Fruit fly (Drosophila melanogaster): ENCODE measurements around the gene CG33702.

DNA sequence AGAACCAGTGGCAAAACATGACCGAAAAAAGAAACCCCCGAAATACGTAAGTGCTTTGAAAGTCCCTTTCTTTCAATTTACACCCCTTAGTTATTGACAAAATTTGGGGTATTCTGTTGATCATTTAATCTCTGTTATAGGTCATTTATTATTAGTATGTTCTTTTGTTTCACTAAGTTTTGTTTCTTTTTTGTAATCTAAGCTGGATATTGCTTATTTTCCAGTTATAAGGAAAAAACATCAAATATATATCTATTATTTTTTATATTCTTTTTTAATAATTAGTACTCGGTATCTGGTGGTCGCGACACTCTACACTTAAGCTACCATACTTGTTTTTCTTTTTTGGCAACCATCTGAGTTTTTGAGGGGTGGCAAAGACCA is 4.6 kb downstream of the CG33702 start:
- TF ChIP-seq CG1620 (GFP tag; optimal IDR thresholded peaks at IDR 0.05) (no peak), toe (GFP tag; optimal IDR thresholded peaks at IDR 0.05) (no peak), kay (GFP tag; ENCODE audit: borderline replicate concordance) (no peak), cnc (optimal IDR thresholded peaks at IDR 0.05) (no peak), pad (GFP tag; optimal IDR thresholded peaks at IDR 0.05) (no peak), CG33017 (tag; optimal IDR thresholded peaks at IDR 0.05) (no peak), Hr96 (GFP tag; optimal IDR thresholded peaks at IDR 0.05) (no peak), tj (GFP tag; optimal IDR thresholded peaks at IDR 0.05) (no peak), Crg-1 (GFP tag; optimal IDR thresholded peaks at IDR 0.05) (no peak), CG11617 (GFP tag; optimal IDR thresholded peaks at IDR 0.05) (no peak)
